Fruit fly (Drosophila melanogaster) whole organism, embryonic: ENCODE results near the gene Ir31a.

ENCODE experiments used
- CG18476 ChIP-seq: fragments of 200-800 bp; sonication (Bioruptor generic); optimal IDR thresholded peaks from 2 replicates; lab custom pipeline; 2016; ENCODE audit warnings: missing biosample characterization, mild to moderate bottlenecking, missing genetic modification characterization
- CG2678 ChIP-seq: fragments of 200-800 bp; sonication (Bioruptor generic); optimal IDR thresholded peaks from 3 replicates; lab custom pipeline; 2019; ENCODE audit warnings: missing biosample characterization, mild to moderate bottlenecking, missing genetic modification characterization, moderate library complexity
- klu ChIP-seq: fragments of 200-800 bp; sonication (Bioruptor generic); IDR thresholded peaks from 2 replicates; pipeline ENCODE4 v1.3.6; 2022; ENCODE audit warnings: missing biosample characterization, missing genetic modification characterization

DNA sequence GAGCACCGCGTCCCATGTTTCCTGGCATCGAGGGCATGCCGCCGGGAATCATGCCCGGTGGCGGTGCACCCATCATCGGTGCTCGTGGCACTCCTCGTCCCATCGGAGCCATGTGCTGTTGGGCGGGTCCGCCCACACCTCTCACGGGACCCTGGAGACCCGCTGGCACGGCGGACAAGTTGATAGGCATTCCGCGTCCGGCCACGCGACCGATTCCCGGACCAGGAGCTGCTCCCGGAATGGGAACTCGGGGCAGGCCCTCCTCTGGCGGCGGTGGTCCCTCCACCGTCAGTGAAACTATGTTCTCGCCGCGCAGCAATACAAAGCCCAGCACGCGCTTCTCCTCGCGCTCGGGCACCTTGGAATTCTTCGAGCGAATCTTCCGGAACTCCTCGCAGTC lies 20.2 kb downstream of the Ir31a start:
- TF ChIP-seq klu (GFP tag; lab: Robert Waterston, UW), result no peak
- TF ChIP-seq CG18476 (GFP tag; lab: Kevin White, UChicago), result no peak
- no peak for TF ChIP-seq CG2678 (tag; lab: Kevin White, UChicago)
